Worm (Caenorhabditis elegans) whole organism, L3 larva: Measurements from ENCODE around the gene srh-75.

ENCODE experiments used
- R02D3.7 ChIP-seq: fragments of 150-350 bp; optimal IDR thresholded peaks from 2 replicates; lab custom pipeline; 2014; ENCODE audit warnings: missing biosample characterization, missing genetic modification characterization
- ZK546.5 ChIP-seq: sonication (generic microtip); optimal IDR thresholded peaks from 2 replicates; lab custom pipeline; 2017; ENCODE audit warnings: missing biosample characterization, missing genetic modification characterization
- ama-1 ChIP-seq: fragments of 150-350 bp; optimal IDR thresholded peaks from 2 replicates; lab custom pipeline; 2018
- ceh-16 ChIP-seq: sonication (generic microtip); optimal IDR thresholded peaks from 2 replicates; lab custom pipeline; 2017; ENCODE audit warnings: missing biosample characterization, missing genetic modification characterization
- ceh-28 ChIP-seq: fragments of 150-350 bp; optimal IDR thresholded peaks from 2 replicates; lab custom pipeline; 2014; ENCODE audit warnings: missing biosample characterization, missing genetic modification reagents, missing genetic modification characterization
- ceh-82 ChIP-seq: fragments of 150-350 bp; optimal IDR thresholded peaks from 2 replicates; lab custom pipeline; 2014; ENCODE audit warnings: missing biosample characterization, missing genetic modification characterization
- ceh-9 ChIP-seq: sonication (generic microtip); optimal IDR thresholded peaks from 2 replicates; lab custom pipeline; 2018; ENCODE audit warnings: missing biosample characterization, missing genetic modification characterization
- daf-12 ChIP-seq: fragments of 150-350 bp; optimal IDR thresholded peaks from 2 replicates; lab custom pipeline; 2014; ENCODE audit warnings: missing biosample characterization, missing genetic modification reagents, missing genetic modification characterization
- egl-27 ChIP-seq: sonication (generic microtip); optimal IDR thresholded peaks from 4 replicates; lab custom pipeline; 2017; ENCODE audit warnings: missing biosample characterization, missing genetic modification reagents, missing genetic modification characterization
- elt-1 ChIP-seq: fragments of 150-350 bp; optimal IDR thresholded peaks from 2 replicates; lab custom pipeline; 2014; ENCODE audit warnings: missing biosample characterization, missing genetic modification characterization
- elt-2 ChIP-seq: sonication (generic microtip); optimal IDR thresholded peaks from 2 replicates; lab custom pipeline; 2016; ENCODE audit warnings: missing genetic modification reagents, mild to moderate bottlenecking, missing genetic modification characterization, missing compliant biosample characterization
- elt-3 ChIP-seq, 3 experiments: fragments of 150-350 bp in 1 of 3; sonication (generic microtip) in 2 of 3; optimal IDR thresholded peaks; 2 replicates in 2 of 3; 4 replicates in 1 of 3; lab custom pipeline; 2014 to 2017; ENCODE audit warnings: missing biosample characterization in 3 of 3, missing genetic modification characterization in 3 of 3
- eor-1 ChIP-seq, 2 experiments: fragments of 150-350 bp; optimal IDR thresholded peaks; 2 replicates each; lab custom pipeline; 2014 to 2018; ENCODE audit warnings: missing biosample characterization in 2 of 2, missing genetic modification characterization in 2 of 2
- fkh-10 ChIP-seq: sonication (generic microtip); optimal IDR thresholded peaks from 2 replicates; lab custom pipeline; 2017; ENCODE audit warnings: missing biosample characterization, missing genetic modification reagents, missing genetic modification characterization
- fkh-2 ChIP-seq: fragments of 150-350 bp; optimal IDR thresholded peaks from 2 replicates; lab custom pipeline; 2014; ENCODE audit warnings: missing biosample characterization, missing genetic modification reagents, missing genetic modification characterization
- fos-1 ChIP-seq: fragments of 150-350 bp; optimal IDR thresholded peaks from 2 replicates; lab custom pipeline; 2014; ENCODE audit warnings: missing biosample characterization, missing genetic modification characterization
- hmg-11 ChIP-seq: sonication (generic microtip); optimal IDR thresholded peaks from 2 replicates; lab custom pipeline; 2016; ENCODE audit warnings: missing genetic modification characterization, missing compliant biosample characterization
- jun-1 ChIP-seq: fragments of 150-350 bp; optimal IDR thresholded peaks from 2 replicates; lab custom pipeline; 2014; ENCODE audit warnings: missing biosample characterization, missing genetic modification reagents, missing genetic modification characterization
- lin-15B ChIP-seq: fragments of 150-350 bp; optimal IDR thresholded peaks from 2 replicates; lab custom pipeline; 2014; ENCODE audit warnings: missing biosample characterization, missing genetic modification characterization
- lin-39 ChIP-seq: fragments of 150-350 bp; optimal IDR thresholded peaks from 2 replicates; lab custom pipeline; 2018; ENCODE audit warnings: missing biosample characterization, missing genetic modification reagents, missing genetic modification characterization
- nhr-11 ChIP-seq: fragments of 150-350 bp; optimal IDR thresholded peaks from 2 replicates; lab custom pipeline; 2014; ENCODE audit warnings: missing biosample characterization, missing genetic modification characterization
- nhr-12 ChIP-seq: fragments of 150-350 bp; optimal IDR thresholded peaks from 2 replicates; lab custom pipeline; 2014; ENCODE audit warnings: missing biosample characterization, missing genetic modification characterization
- nhr-237 ChIP-seq: fragments of 150-350 bp; optimal IDR thresholded peaks from 2 replicates; lab custom pipeline; 2014; ENCODE audit warnings: missing biosample characterization, missing genetic modification characterization
- nhr-25 ChIP-seq: sonication (generic microtip); optimal IDR thresholded peaks from 2 replicates; lab custom pipeline; 2017; ENCODE audit warnings: missing biosample characterization, missing genetic modification characterization
- nhr-28 ChIP-seq: fragments of 150-350 bp; optimal IDR thresholded peaks from 2 replicates; lab custom pipeline; 2014; ENCODE audit warnings: missing biosample characterization, missing genetic modification characterization
- nhr-43 ChIP-seq: sonication (generic microtip); optimal IDR thresholded peaks from 2 replicates; lab custom pipeline; 2016; ENCODE audit warnings: mild to moderate bottlenecking, missing genetic modification characterization, missing compliant biosample characterization; ENCODE audit not compliant: poor library complexity, severe bottlenecking
- nhr-76 ChIP-seq: fragments of 150-350 bp; sonication (generic microtip); optimal IDR thresholded peaks from 5 replicates; lab custom pipeline; 2014; ENCODE audit warnings: missing biosample characterization, missing genetic modification characterization
- nhr-77 ChIP-seq: fragments of 150-350 bp; optimal IDR thresholded peaks from 2 replicates; lab custom pipeline; 2014; ENCODE audit warnings: missing biosample characterization, missing genetic modification characterization
- pha-4 ChIP-seq: fragments of 150-350 bp; optimal IDR thresholded peaks from 2 replicates; lab custom pipeline; 2014; ENCODE audit warnings: missing biosample characterization, missing genetic modification reagents, missing genetic modification characterization
- pqm-1 ChIP-seq: fragments of 150-350 bp; optimal IDR thresholded peaks from 2 replicates; lab custom pipeline; 2017; ENCODE audit warnings: missing biosample characterization, missing genetic modification characterization, inconsistent platforms
- skn-1 ChIP-seq: fragments of 150-350 bp; optimal IDR thresholded peaks from 2 replicates; lab custom pipeline; 2014; ENCODE audit warnings: missing biosample characterization, missing genetic modification characterization
- snpc-4 ChIP-seq: fragments of 150-350 bp; optimal IDR thresholded peaks from 2 replicates; lab custom pipeline; 2014; ENCODE audit warnings: missing biosample characterization, missing genetic modification characterization
- tbx-2 ChIP-seq: sonication (generic microtip); optimal IDR thresholded peaks from 2 replicates; lab custom pipeline; 2016; ENCODE audit warnings: mild to moderate bottlenecking, missing genetic modification characterization, missing compliant biosample characterization
- unc-39 ChIP-seq: sonication (generic microtip); optimal IDR thresholded peaks from 4 replicates; lab custom pipeline; 2017; ENCODE audit warnings: missing biosample characterization, missing genetic modification characterization
- unc-62 ChIP-seq: fragments of 150-350 bp; sonication (generic microtip); optimal IDR thresholded peaks from 4 replicates; lab custom pipeline; 2014; ENCODE audit warnings: missing biosample characterization, missing genetic modification reagents, missing genetic modification characterization
- zag-1 ChIP-seq: fragments of 150-350 bp; optimal IDR thresholded peaks from 2 replicates; lab custom pipeline; 2014; ENCODE audit warnings: missing biosample characterization, missing genetic modification characterization
- ztf-4 ChIP-seq: fragments of 150-350 bp; optimal IDR thresholded peaks from 2 replicates; lab custom pipeline; 2014; ENCODE audit warnings: missing biosample characterization, missing genetic modification characterization

The srh-75 gene

ce11 chrV:11027740-11028139 is 29.2 kb downstream of the srh-75 start:
- no peak for TF ChIP-seq fkh-2 (tag; lab: Kevin White, UChicago)
- no peak for TF ChIP-seq unc-39 (tag; lab: Kevin White, UChicago)
- no peak for TF ChIP-seq nhr-11 (tag; lab: Kevin White, UChicago)
- no peak for TF ChIP-seq nhr-28 (tag; lab: Kevin White, UChicago)
- no peak for TF ChIP-seq daf-12
- TF ChIP-seq ama-1 (lab: Kevin White, UChicago) = no peak
- TF ChIP-seq snpc-4 (tag; lab: Kevin White, UChicago) = no peak
- no peak for TF ChIP-seq fos-1
- TF ChIP-seq hmg-11 = no peak
- no peak for TF ChIP-seq unc-62 (GFP tag; lab: Kevin White, UChicago)
- no peak for TF ChIP-seq nhr-25 (tag; lab: Kevin White, UChicago)
- TF ChIP-seq R02D3.7 (tag; lab: Kevin White, UChicago) = no peak
- TF ChIP-seq nhr-43 = no peak
- TF ChIP-seq pqm-1 = no peak
- TF ChIP-seq fkh-10 (GFP tag; lab: Kevin White, UChicago) = no peak

ce11 chrV:11022817-11023216 is 34.1 kb downstream of the srh-75 start, which contains the start of the genes C13G3.12 and hot-6:
C13G3.12 (minus strand) TSS chrV:11022917.
hot-6 (minus strand) TSS chrV:11022937.
- TF ChIP-seq nhr-28 (tag; lab: Kevin White, UChicago) (no peak), fos-1 (no peak), elt-1 (tag; lab: Kevin White, UChicago) (no peak), egl-27 (tag; lab: Kevin White, UChicago) (no peak), pqm-1 (no peak), elt-3 (tag; optimal IDR thresholded peaks at IDR 0.05; lab: Kevin White, UChicago) (no peak), fkh-2 (tag; lab: Kevin White, UChicago) (no peak), pha-4 (no peak), fkh-10 (GFP tag; lab: Kevin White, UChicago) (no peak), ztf-4 (tag; lab: Kevin White, UChicago) (no peak), snpc-4 (tag; lab: Kevin White, UChicago) (no peak), nhr-11 (tag; lab: Kevin White, UChicago) (no peak), nhr-237 (tag; lab: Kevin White, UChicago) (no peak)

DNA sequence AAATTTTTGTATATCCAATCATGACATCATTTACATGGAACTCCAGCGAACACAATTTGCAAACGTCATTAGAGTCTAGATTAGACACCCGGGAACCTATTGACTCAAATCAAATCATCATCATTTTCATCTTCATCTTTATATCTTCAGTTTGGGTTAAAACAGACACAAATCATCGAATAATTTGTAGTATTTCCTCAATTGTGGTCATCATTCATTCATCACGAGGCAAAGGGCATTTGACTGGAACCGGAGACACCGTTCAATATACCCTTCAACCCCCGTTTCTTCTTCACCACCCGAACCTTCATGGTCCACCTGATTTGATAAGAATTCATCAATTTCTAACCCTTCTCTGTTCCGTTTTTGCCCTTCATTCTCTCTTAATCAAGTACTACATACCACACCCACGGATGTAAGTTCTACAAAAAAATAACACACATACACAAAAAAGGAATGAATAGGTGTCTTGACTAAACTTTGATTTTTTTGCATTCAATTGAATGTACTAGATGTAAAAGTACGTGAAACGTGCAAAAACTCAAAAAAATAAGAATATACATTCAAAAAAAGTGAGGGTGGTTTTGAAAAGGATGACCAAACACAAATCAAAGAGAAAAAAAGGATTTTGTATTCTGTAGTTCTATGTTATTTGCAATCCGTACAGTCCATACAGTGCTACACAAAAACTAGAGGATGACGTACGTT is 39.9 kb downstream of the srh-75 start:
- TF ChIP-seq nhr-25 (tag; lab: Kevin White, UChicago) (no peak), nhr-12 (no peak), nhr-28 (tag; lab: Kevin White, UChicago) (no peak), nhr-76 (no peak), nhr-77 (tag; lab: Kevin White, UChicago) (no peak)
- TF ChIP-seq, all 47 proteins: peak for 0

DNA sequence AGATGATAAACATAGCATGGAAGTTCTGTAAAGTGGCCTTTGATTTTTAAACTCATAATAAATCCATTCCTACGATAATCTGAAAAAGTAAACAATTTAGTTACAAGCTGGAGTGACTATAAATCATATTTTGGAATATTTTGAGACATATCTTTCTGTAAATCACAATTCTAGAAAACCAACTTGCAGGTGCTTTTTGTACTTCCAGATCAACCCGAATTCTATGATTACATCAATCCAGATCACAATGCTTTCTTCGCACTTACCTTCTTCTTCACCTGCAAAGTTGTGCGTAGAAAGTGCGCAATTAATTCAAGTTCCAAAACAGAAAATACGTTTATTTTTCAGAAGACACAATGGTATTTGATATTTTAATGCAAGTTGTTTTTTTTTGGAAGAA is 42.2 kb downstream of the srh-75 start:
- TF ChIP-seq skn-1 (tag; lab: Kevin White, UChicago) = no peak
- no peak for TF ChIP-seq nhr-77 (tag; lab: Kevin White, UChicago)
- no peak for TF ChIP-seq nhr-28 (tag; lab: Kevin White, UChicago)
- TF ChIP-seq zag-1 (tag; lab: Kevin White, UChicago) = no peak
- no peak for TF ChIP-seq lin-15B (tag; lab: Kevin White, UChicago)
- no peak for TF ChIP-seq R02D3.7 (tag; lab: Kevin White, UChicago)
- TF ChIP-seq eor-1 (tag; optimal IDR thresholded peaks at IDR 0.05; lab: Kevin White, UChicago) = no peak
- TF ChIP-seq nhr-11 (tag; lab: Kevin White, UChicago) = no peak
- TF ChIP-seq tbx-2 (tag; lab: Kevin White, UChicago) = no peak
- no peak for TF ChIP-seq nhr-25 (tag; lab: Kevin White, UChicago)
- TF ChIP-seq ZK546.5 (tag; lab: Kevin White, UChicago) = no peak
- TF ChIP-seq ceh-16 (tag; lab: Kevin White, UChicago) = no peak

- no peak for TF ChIP-seq elt-1 (tag; lab: Kevin White, UChicago)
- no peak for TF ChIP-seq ceh-82 (tag; lab: Kevin White, UChicago)
- no peak for TF ChIP-seq ceh-9 (tag; lab: Kevin White, UChicago)
- TF ChIP-seq zag-1 (tag; lab: Kevin White, UChicago) = no peak
- TF ChIP-seq daf-12 = no peak
- no peak for TF ChIP-seq jun-1 (tag; lab: Kevin White, UChicago)
- TF ChIP-seq nhr-237 (tag; lab: Kevin White, UChicago) = no peak
- no peak for TF ChIP-seq pqm-1
- no peak for TF ChIP-seq fkh-2 (tag; lab: Kevin White, UChicago)
- no peak for TF ChIP-seq ama-1 (lab: Kevin White, UChicago)
- no peak for TF ChIP-seq ceh-16 (tag; lab: Kevin White, UChicago)
- TF ChIP-seq lin-39 (tag; lab: Kevin White, UChicago) = no peak
- no peak for TF ChIP-seq ZK546.5 (tag; lab: Kevin White, UChicago)
- no peak for TF ChIP-seq skn-1 (tag; lab: Kevin White, UChicago)
- TF ChIP-seq ceh-28 (tag; lab: Kevin White, UChicago) = no peak
- TF ChIP-seq elt-2 (tag; lab: Kevin White, UChicago) = no peak
- TF ChIP-seq pha-4 = no peak
- no peak for TF ChIP-seq fos-1
Observed at ce11 chrV:11013179-11013578, 43.8 kb downstream of the srh-75 start.
